Fruit fly (Drosophila melanogaster): Measurements from ENCODE around the gene CG17376.

The CG17376 gene

DNA sequence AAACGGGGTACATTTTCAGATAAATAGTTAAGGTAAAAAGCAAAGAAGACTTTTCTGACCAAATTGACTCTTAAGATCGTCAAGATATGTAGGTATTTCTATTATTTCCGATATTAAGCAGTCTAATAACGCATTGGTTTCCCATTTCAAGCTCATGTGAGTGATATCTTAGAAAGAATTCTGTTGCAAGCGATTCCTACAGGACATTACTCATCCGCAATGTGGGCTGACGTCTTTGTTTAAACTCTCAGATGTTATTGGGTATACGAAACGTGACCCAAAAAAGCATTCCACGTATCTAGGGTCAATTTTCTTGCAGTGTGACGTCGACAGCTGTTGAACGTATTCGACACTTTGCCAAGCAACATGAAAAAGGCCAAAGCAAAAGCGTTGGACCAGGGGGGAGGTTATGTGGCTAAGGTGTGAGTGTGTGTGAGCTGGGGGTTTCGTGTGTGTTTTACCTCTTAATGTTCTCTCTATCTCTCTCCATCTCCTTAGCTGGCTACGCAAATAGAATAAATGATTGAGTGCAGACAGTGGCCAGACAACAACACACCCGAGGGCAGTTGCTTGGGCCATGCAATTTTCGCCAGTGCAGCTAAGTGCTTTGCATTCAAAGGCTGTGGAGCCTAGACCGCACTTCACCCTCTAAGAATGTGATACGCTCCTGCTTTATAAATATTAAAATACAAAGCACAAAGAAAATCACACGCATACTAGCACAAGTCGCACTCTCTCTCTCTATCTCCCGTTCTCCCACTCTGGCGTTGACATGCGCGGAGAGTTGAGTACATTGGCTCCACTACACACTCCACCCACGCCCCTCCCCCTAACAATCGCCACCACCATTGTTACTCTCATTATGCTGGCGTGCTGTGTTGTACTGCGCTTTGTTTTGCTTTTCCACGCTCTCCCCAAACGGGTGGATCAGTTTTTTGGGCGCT, 13.4 kb downstream of the CG17376 start:
- TF ChIP-seq psq (optimal IDR thresholded peaks at IDR 0.05) (no peak), Sin3A (optimal IDR thresholded peaks at IDR 0.05) (no peak), insv (optimal IDR thresholded peaks at IDR 0.05) (no peak), h (optimal IDR thresholded peaks at IDR 0.05) (no peak), Myc (optimal IDR thresholded peaks at IDR 0.05) (no peak)

DNA sequence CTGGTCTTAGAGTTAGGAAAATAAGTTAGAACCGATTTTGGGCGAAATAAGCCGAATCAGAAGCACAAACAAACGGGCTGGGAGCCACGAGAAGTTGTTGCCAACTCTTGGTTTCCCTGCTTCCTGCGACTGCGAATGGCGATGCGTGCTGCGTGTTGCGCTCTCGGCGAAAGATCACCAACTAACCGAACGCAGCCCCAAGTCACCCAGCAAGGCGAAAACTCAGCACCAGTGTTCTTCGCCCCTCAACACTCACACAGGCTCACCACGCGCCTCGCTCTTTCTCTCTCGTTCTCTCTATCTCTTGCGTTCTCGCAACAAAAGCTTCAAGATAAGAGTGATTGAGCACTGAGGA, 14.0 kb downstream of the CG17376 start, which contains the start of gene nrv1:
nrv1 (minus strand) TSS at position 188 of the 355 bp plus-strand sequence.
- TF ChIP-seq insv (optimal IDR thresholded peaks at IDR 0.05) = no peak
- no peak for TF ChIP-seq Sin3A (optimal IDR thresholded peaks at IDR 0.05)
- TF ChIP-seq h (optimal IDR thresholded peaks at IDR 0.05) = no peak
- no peak for TF ChIP-seq psq (optimal IDR thresholded peaks at IDR 0.05)
- TF ChIP-seq Myc (optimal IDR thresholded peaks at IDR 0.05) = no peak
- TF ChIP-seq ttk (optimal IDR thresholded peaks at IDR 0.05) = no peak

DNA sequence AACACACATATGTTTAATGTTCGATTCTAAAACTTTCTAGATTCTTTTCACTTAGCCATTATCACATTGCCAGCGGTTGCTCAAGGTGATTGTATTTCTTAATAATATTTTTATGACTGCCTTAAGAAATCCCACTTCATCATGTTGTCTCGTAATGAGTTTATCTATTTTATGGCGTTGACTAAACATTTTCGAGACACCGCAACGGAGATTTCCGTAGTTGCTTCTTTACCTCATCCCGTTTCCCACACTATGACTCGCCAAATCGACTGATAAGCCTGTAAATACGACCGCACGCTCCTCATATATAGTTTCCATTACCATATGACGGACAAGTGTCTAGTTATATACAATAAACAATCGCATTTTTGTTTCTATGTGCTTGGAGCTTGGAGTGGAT, 15.1 kb downstream of the CG17376 start:
- no peak for TF ChIP-seq psq (optimal IDR thresholded peaks at IDR 0.05)
- no peak for TF ChIP-seq Myc (optimal IDR thresholded peaks at IDR 0.05)
- no peak for TF ChIP-seq insv (optimal IDR thresholded peaks at IDR 0.05)
- no peak for TF ChIP-seq h (optimal IDR thresholded peaks at IDR 0.05)
- TF ChIP-seq ttk (optimal IDR thresholded peaks at IDR 0.05) = no peak
- no peak for TF ChIP-seq Sin3A (optimal IDR thresholded peaks at IDR 0.05)

DNA sequence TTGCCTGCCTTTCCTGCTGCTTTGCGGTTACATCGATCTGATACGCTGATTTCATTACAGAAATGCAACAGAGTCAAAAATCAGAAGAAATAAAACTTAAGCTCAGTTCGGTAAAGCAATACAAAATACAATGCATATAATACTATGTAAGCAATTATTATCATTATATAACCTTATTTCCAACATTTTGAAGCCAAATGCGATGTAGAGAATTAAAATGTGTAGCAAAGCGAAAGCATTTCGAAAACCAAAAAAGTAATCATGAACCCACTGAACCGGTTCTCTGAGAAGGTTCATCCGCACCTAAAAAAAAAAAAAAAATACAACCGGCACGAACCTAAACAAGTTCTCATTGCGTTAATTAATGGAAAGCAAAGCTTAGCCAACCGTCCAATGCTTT, 16.5 kb downstream of the CG17376 start:
- TF ChIP-seq insv (optimal IDR thresholded peaks at IDR 0.05) = no peak
- TF ChIP-seq ttk (optimal IDR thresholded peaks at IDR 0.05) = no peak
- TF ChIP-seq Sin3A (optimal IDR thresholded peaks at IDR 0.05) = no peak
- no peak for TF ChIP-seq Myc (optimal IDR thresholded peaks at IDR 0.05)

DNA sequence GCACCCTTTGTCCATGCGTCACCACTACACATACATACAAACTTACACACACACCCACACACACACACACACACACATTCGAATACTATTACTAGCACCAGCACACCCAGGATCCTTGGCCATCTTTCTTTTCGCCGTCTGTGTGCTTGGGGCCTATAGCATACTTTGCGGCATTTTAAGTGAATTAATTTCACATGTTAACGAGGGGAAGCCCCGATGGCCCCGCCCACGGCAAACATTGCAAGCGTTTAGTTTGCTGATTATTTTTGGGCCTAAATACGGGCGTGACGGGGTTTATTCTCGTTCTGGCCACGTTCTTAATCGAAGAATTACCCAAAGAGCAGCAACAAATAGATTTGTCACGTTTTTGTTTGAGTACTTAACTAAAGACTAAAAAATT, 17.3 kb downstream of the CG17376 start:
- TF ChIP-seq h (optimal IDR thresholded peaks at IDR 0.05) (no peak), Sin3A (optimal IDR thresholded peaks at IDR 0.05) (no peak), insv (optimal IDR thresholded peaks at IDR 0.05) (no peak), psq (optimal IDR thresholded peaks at IDR 0.05) (no peak)

DNA sequence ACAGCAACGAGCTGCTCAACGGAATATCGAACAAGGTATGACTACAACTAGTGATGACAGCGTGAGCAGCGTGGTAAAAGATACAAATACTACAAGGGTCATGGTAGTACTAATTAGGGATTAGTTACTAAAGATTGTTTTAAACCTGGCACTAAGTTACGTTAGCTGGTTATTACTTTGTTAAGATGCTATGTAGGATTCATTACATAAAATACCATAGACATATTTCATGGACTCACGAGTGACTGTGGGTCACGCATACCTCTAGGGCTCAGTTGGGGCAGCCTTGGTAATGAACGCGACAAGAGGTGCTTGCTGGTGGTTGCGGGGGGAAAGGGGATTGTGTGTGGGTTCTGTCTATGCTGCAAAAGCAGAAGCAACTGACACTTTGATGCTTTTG, 25.8 kb downstream of the CG17376 start:
- no peak for TF ChIP-seq Sin3A (optimal IDR thresholded peaks at IDR 0.05)
- no peak for TF ChIP-seq Myc (optimal IDR thresholded peaks at IDR 0.05)
- no peak for TF ChIP-seq insv (optimal IDR thresholded peaks at IDR 0.05)
- TF ChIP-seq psq (optimal IDR thresholded peaks at IDR 0.05) = no peak
- no peak for TF ChIP-seq h (optimal IDR thresholded peaks at IDR 0.05)
- TF ChIP-seq ttk (optimal IDR thresholded peaks at IDR 0.05) = no peak

DNA sequence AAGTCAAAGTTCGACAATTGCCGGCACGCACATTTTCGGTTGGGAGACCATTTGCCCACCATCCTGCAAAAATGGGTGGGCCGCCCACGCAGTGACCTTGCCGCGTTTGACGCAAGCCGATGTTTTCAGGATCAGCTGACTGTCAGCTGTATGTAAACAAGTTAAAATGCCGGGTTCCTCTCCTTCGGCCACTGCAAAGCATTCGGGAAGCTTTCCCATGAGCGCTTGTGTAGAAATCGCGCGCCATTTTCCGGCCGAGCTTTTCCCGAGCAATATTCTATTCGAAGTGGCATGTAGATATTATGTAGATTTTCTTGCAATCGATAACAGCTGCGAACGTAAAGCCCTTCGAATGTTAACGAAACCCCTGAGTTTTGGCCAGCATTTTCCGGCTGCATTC, 27.0 kb downstream of the CG17376 start, which contains the start of gene CG17378:
CG17378 (plus strand) TSS at position 397 of the 400 bp plus-strand sequence.
- no peak for TF ChIP-seq Myc (optimal IDR thresholded peaks at IDR 0.05)
- no peak for TF ChIP-seq ttk (optimal IDR thresholded peaks at IDR 0.05)
- no peak for TF ChIP-seq insv (optimal IDR thresholded peaks at IDR 0.05)
- no peak for TF ChIP-seq psq (optimal IDR thresholded peaks at IDR 0.05)
- TF ChIP-seq Sin3A (optimal IDR thresholded peaks at IDR 0.05) = no peak
- TF ChIP-seq h (optimal IDR thresholded peaks at IDR 0.05) = no peak

DNA sequence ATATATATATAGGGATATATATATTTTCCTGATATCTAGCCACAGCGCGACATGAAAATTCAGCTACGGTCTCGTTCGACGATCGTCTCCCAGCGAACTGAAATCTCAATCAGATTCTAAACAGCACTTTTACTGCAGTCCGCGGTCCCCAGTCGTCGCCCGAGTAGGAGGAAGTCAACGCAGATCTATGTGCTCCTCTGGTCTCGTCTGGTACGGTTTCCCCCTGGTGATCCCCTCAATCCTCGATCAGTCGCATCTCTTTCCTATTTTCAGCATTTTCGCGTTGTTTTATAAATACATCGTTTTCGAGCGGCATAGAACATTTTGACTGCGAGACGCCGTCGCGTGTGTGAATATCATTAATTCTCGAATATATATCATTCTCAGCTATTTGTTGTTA, 28.0 kb downstream of the CG17376 start, which contains the start of gene LUBEL:
LUBEL (minus strand) TSS at position 101 of the 400 bp plus-strand sequence.
- no peak for TF ChIP-seq insv (optimal IDR thresholded peaks at IDR 0.05)
- TF ChIP-seq ttk (optimal IDR thresholded peaks at IDR 0.05) = no peak
- TF ChIP-seq Myc (optimal IDR thresholded peaks at IDR 0.05) = no peak

DNA sequence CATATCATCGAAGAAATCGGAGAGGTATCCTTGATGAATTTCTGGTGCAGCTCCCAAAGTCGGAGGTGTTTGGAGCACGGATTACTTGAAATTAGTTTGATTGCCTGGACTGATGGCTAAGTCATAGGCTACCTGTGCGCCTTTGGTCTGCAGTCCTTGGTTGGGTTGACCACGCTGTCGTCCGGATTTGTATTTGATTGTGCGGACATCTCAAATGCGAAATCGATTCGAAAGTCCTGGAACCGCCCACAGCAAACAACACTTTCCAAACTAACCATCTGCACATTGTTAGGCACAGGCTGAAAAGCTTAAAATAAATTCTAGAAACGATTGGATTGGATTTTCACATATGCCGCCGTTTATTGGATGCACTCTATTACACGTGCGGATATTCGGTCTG, 41.2 kb downstream of the CG17376 start, which contains the start of gene CG11322:
CG11322 (minus strand) TSS at position 101 of the 400 bp plus-strand sequence.
- TF ChIP-seq Sin3A (optimal IDR thresholded peaks at IDR 0.05) = no peak
- no peak for TF ChIP-seq ttk (optimal IDR thresholded peaks at IDR 0.05)
- TF ChIP-seq psq (optimal IDR thresholded peaks at IDR 0.05) = no peak
- no peak for TF ChIP-seq h (optimal IDR thresholded peaks at IDR 0.05)
- no peak for TF ChIP-seq Myc (optimal IDR thresholded peaks at IDR 0.05)
- TF ChIP-seq insv (optimal IDR thresholded peaks at IDR 0.05) = no peak

DNA sequence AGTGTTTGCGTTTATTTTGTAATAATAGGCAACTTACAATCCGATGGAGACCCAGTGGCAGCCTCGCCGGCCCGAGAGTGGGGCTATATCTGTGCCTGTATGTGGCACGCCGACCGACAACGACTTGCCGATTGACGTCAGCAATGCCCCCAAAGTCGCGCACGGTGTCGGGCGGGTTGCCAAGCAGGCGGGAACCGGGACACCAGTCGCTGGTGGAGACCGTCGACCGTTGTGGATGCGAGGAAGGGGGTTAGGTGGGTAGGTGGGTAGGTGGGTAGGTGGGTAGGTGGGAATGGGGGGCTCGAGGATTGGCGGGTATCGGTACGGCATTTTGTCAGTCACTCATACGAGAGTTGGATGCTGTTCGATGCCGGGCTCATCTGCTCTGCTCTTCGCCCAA, 49.7 kb downstream of the CG17376 start:
- TF ChIP-seq ttk (optimal IDR thresholded peaks at IDR 0.05) (no peak), insv (optimal IDR thresholded peaks at IDR 0.05) (no peak), Sin3A (optimal IDR thresholded peaks at IDR 0.05) (no peak)

Measured in Kc167 (cell line).